Fruit fly (Drosophila melanogaster) whole organism, prepupa: Measurements from ENCODE around the gene CG34136.

Experiments used
- CG4318 ChIP-seq: fragments of 200-800 bp; sonication (Bioruptor generic); optimal IDR thresholded peaks from 3 replicates; lab custom pipeline; 2017; ENCODE audit warnings: missing biosample characterization, mild to moderate bottlenecking, missing genetic modification characterization
- CG6276 ChIP-seq: fragments of 200-800 bp; sonication (Bioruptor generic); optimal IDR thresholded peaks from 2 replicates; lab custom pipeline; 2017; ENCODE audit warnings: missing biosample characterization, mild to moderate bottlenecking, missing genetic modification characterization
- CG6792 ChIP-seq: fragments of 200-800 bp; sonication (Bioruptor generic); optimal IDR thresholded peaks from 3 replicates; lab custom pipeline; 2016; ENCODE audit warnings: missing biosample characterization, missing genetic modification characterization
- CG6854 ChIP-seq: fragments of 200-800 bp; sonication (Bioruptor generic); optimal IDR thresholded peaks from 2 replicates; lab custom pipeline; 2017; ENCODE audit warnings: missing biosample characterization, mild to moderate bottlenecking, missing genetic modification characterization
- Eip78C ChIP-seq: fragments of 200-800 bp; sonication (Bioruptor generic); peaks from one replicate; lab custom pipeline; 2016; ENCODE audit warnings: missing biosample characterization, missing genetic modification characterization
- fd85E ChIP-seq: fragments of 200-800 bp; sonication (Bioruptor generic); optimal IDR thresholded peaks from 3 replicates; lab custom pipeline; 2016; ENCODE audit warnings: missing biosample characterization, missing genetic modification characterization
- net ChIP-seq: fragments of 200-800 bp; sonication (Bioruptor generic); optimal IDR thresholded peaks from 3 replicates; lab custom pipeline; 2016; ENCODE audit warnings: missing biosample characterization, missing genetic modification characterization

DNA sequence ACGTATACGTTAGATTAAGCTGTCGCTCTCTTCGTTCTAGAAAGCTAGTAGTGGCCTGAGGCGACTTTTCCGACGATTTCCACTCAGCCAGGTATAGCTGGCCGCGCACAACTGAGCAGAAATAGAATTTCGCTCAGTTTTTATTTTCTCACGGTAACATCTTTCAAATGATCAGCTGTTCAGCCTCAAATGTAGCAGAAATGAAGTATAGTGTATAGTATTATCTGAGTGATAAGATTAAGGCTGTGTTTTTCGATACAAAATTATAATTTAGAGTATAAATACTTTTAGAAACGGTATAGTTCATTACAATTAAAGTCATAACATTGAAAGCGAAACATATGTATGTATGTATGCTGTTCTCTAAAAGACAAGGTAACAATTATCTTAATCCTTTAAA lies 10.3 kb upstream of the CG34136 start, which contains the start of gene CG33509:
- TF ChIP-seq CG6854 (GFP tag; lab: Kevin White, UChicago) (no peak), CG6276 (GFP tag; lab: Kevin White, UChicago) (no peak), fd85E (GFP tag; lab: Kevin White, UChicago) (no peak), Eip78C (GFP tag; lab: Kevin White, UChicago) (no peak), CG6792 (GFP tag; lab: Kevin White, UChicago) (no peak), CG4318 (GFP tag; lab: Kevin White, UChicago) (no peak), net (GFP tag; lab: Kevin White, UChicago) (no peak)
